Worm (Caenorhabditis elegans) whole organism, L3 larva: ENCODE results near the gene B0035.21.

ENCODE experiments used
- R02D3.7 ChIP-seq: fragments of 150-350 bp; optimal IDR thresholded peaks from 2 replicates; lab custom pipeline; 2014; ENCODE audit warnings: missing biosample characterization, missing genetic modification characterization
- ZK546.5 ChIP-seq: sonication (generic microtip); optimal IDR thresholded peaks from 2 replicates; lab custom pipeline; 2017; ENCODE audit warnings: missing biosample characterization, missing genetic modification characterization
- aly-2 ChIP-seq: fragments of 150-350 bp; optimal IDR thresholded peaks from 2 replicates; lab custom pipeline; 2014; ENCODE audit warnings: missing biosample characterization, missing genetic modification characterization
- ama-1 ChIP-seq: fragments of 150-350 bp; optimal IDR thresholded peaks from 2 replicates; lab custom pipeline; 2018
- ceh-28 ChIP-seq: fragments of 150-350 bp; optimal IDR thresholded peaks from 2 replicates; lab custom pipeline; 2014; ENCODE audit warnings: missing biosample characterization, missing genetic modification reagents, missing genetic modification characterization
- ceh-82 ChIP-seq: fragments of 150-350 bp; optimal IDR thresholded peaks from 2 replicates; lab custom pipeline; 2014; ENCODE audit warnings: missing biosample characterization, missing genetic modification characterization
- ceh-9 ChIP-seq: sonication (generic microtip); optimal IDR thresholded peaks from 2 replicates; lab custom pipeline; 2018; ENCODE audit warnings: missing biosample characterization, missing genetic modification characterization
- egl-27 ChIP-seq: sonication (generic microtip); optimal IDR thresholded peaks from 4 replicates; lab custom pipeline; 2017; ENCODE audit warnings: missing biosample characterization, missing genetic modification reagents, missing genetic modification characterization
- elt-1 ChIP-seq: fragments of 150-350 bp; optimal IDR thresholded peaks from 2 replicates; lab custom pipeline; 2014; ENCODE audit warnings: missing biosample characterization, missing genetic modification characterization
- elt-2 ChIP-seq: sonication (generic microtip); optimal IDR thresholded peaks from 2 replicates; lab custom pipeline; 2016; ENCODE audit warnings: missing genetic modification reagents, mild to moderate bottlenecking, missing genetic modification characterization, missing compliant biosample characterization
- fkh-2 ChIP-seq: fragments of 150-350 bp; optimal IDR thresholded peaks from 2 replicates; lab custom pipeline; 2014; ENCODE audit warnings: missing biosample characterization, missing genetic modification reagents, missing genetic modification characterization
- fos-1 ChIP-seq: fragments of 150-350 bp; optimal IDR thresholded peaks from 2 replicates; lab custom pipeline; 2014; ENCODE audit warnings: missing biosample characterization, missing genetic modification characterization
- jun-1 ChIP-seq: fragments of 150-350 bp; optimal IDR thresholded peaks from 2 replicates; lab custom pipeline; 2014; ENCODE audit warnings: missing biosample characterization, missing genetic modification reagents, missing genetic modification characterization
- lin-15B ChIP-seq: fragments of 150-350 bp; optimal IDR thresholded peaks from 2 replicates; lab custom pipeline; 2014; ENCODE audit warnings: missing biosample characterization, missing genetic modification characterization
- lin-39 ChIP-seq: fragments of 150-350 bp; optimal IDR thresholded peaks from 2 replicates; lab custom pipeline; 2018; ENCODE audit warnings: missing biosample characterization, missing genetic modification reagents, missing genetic modification characterization
- mml-1 ChIP-seq: fragments of 150-350 bp; sonication (generic microtip); optimal IDR thresholded peaks from 3 replicates; lab custom pipeline; 2014; ENCODE audit warnings: missing biosample characterization, missing genetic modification characterization
- nfya-1 ChIP-seq: sonication (generic microtip); optimal IDR thresholded peaks from 2 replicates; lab custom pipeline; 2017; ENCODE audit warnings: missing genetic modification characterization, mild to moderate bottlenecking, missing compliant biosample characterization, antibody characterized with exemption, moderate library complexity; ENCODE audit not compliant: insufficient read depth
- nhr-11 ChIP-seq: fragments of 150-350 bp; optimal IDR thresholded peaks from 2 replicates; lab custom pipeline; 2014; ENCODE audit warnings: missing biosample characterization, missing genetic modification characterization
- nhr-12 ChIP-seq: fragments of 150-350 bp; optimal IDR thresholded peaks from 2 replicates; lab custom pipeline; 2014; ENCODE audit warnings: missing biosample characterization, missing genetic modification characterization
- nhr-23 ChIP-seq: fragments of 150-350 bp; optimal IDR thresholded peaks from 2 replicates; lab custom pipeline; 2014; ENCODE audit warnings: missing biosample characterization, missing genetic modification reagents, missing genetic modification characterization
- nhr-237 ChIP-seq: fragments of 150-350 bp; optimal IDR thresholded peaks from 2 replicates; lab custom pipeline; 2014; ENCODE audit warnings: missing biosample characterization, missing genetic modification characterization
- nhr-25 ChIP-seq: sonication (generic microtip); optimal IDR thresholded peaks from 2 replicates; lab custom pipeline; 2017; ENCODE audit warnings: missing biosample characterization, missing genetic modification characterization
- nhr-28 ChIP-seq: fragments of 150-350 bp; optimal IDR thresholded peaks from 2 replicates; lab custom pipeline; 2014; ENCODE audit warnings: missing biosample characterization, missing genetic modification characterization
- nhr-67 ChIP-seq: fragments of 150-350 bp; optimal IDR thresholded peaks from 2 replicates; lab custom pipeline; 2014; ENCODE audit warnings: missing biosample characterization, missing genetic modification characterization
- nhr-76 ChIP-seq: fragments of 150-350 bp; sonication (generic microtip); optimal IDR thresholded peaks from 5 replicates; lab custom pipeline; 2014; ENCODE audit warnings: missing biosample characterization, missing genetic modification characterization
- nhr-77 ChIP-seq: fragments of 150-350 bp; optimal IDR thresholded peaks from 2 replicates; lab custom pipeline; 2014; ENCODE audit warnings: missing biosample characterization, missing genetic modification characterization
- pha-4 ChIP-seq: fragments of 150-350 bp; optimal IDR thresholded peaks from 2 replicates; lab custom pipeline; 2014; ENCODE audit warnings: missing biosample characterization, missing genetic modification reagents, missing genetic modification characterization
- pqm-1 ChIP-seq: fragments of 150-350 bp; optimal IDR thresholded peaks from 2 replicates; lab custom pipeline; 2017; ENCODE audit warnings: missing biosample characterization, missing genetic modification characterization, inconsistent platforms
- skn-1 ChIP-seq: fragments of 150-350 bp; optimal IDR thresholded peaks from 2 replicates; lab custom pipeline; 2014; ENCODE audit warnings: missing biosample characterization, missing genetic modification characterization
- tbx-2 ChIP-seq: sonication (generic microtip); optimal IDR thresholded peaks from 2 replicates; lab custom pipeline; 2016; ENCODE audit warnings: mild to moderate bottlenecking, missing genetic modification characterization, missing compliant biosample characterization
- unc-62 ChIP-seq: fragments of 150-350 bp; sonication (generic microtip); optimal IDR thresholded peaks from 4 replicates; lab custom pipeline; 2014; ENCODE audit warnings: missing biosample characterization, missing genetic modification reagents, missing genetic modification characterization
- ztf-11 ChIP-seq: fragments of 150-350 bp; optimal IDR thresholded peaks from 2 replicates; lab custom pipeline; 2014; ENCODE audit warnings: missing biosample characterization, missing genetic modification characterization
- ztf-4 ChIP-seq: fragments of 150-350 bp; optimal IDR thresholded peaks from 2 replicates; lab custom pipeline; 2014; ENCODE audit warnings: missing biosample characterization, missing genetic modification characterization

The B0035.21 gene

ce11 chrIV:11340735-11341443 is 13.8 kb downstream of the B0035.21 start:
- TF ChIP-seq aly-2 (no peak), lin-39 (tag; lab: Kevin White, UChicago) (no peak), ceh-9 (no peak), unc-62 (GFP tag; lab: Kevin White, UChicago) (no peak), fkh-2 (no peak), nhr-12 (no peak), mml-1 (tag; lab: Kevin White, UChicago) (no peak), nhr-77 (tag; lab: Kevin White, UChicago) (no peak), nhr-237 (tag; lab: Kevin White, UChicago) (no peak), ama-1 (no peak), nhr-23 (tag; lab: Kevin White, UChicago) (no peak), ztf-11 (tag; lab: Kevin White, UChicago) (no peak), nhr-11 (tag; lab: Kevin White, UChicago) (no peak), fos-1 (tag; lab: Kevin White, UChicago) (no peak), ceh-82 (no peak)

- TF ChIP-seq skn-1 (no peak), R02D3.7 (tag; lab: Kevin White, UChicago) (no peak), pqm-1 (tag; lab: Kevin White, UChicago) (no peak), ama-1 (no peak), nhr-25 (no peak), nhr-77 (tag; lab: Kevin White, UChicago) (no peak), nhr-76 (tag; lab: Kevin White, UChicago) (no peak), ZK546.5 (tag; lab: Kevin White, UChicago) (no peak), pha-4 (no peak), nhr-28 (tag; lab: Kevin White, UChicago) (no peak), elt-2 (no peak), nhr-237 (tag; lab: Kevin White, UChicago) (no peak), elt-1 (tag; lab: Kevin White, UChicago) (no peak), nhr-67 (tag; lab: Kevin White, UChicago) (no peak), ztf-4 (tag; lab: Kevin White, UChicago) (no peak), egl-27 (no peak), unc-62 (GFP tag; lab: Kevin White, UChicago) (no peak)
These were observed 17.2 kb downstream of the B0035.21 start for ce11 chrIV:11344288-11344687.

- no peak for TF ChIP-seq pha-4
- TF ChIP-seq fkh-2: no peak
- peak; percentile 7 for TF ChIP-seq nfya-1
- TF ChIP-seq elt-1 (tag; lab: Kevin White, UChicago): peak; percentile 43
These were observed 20.2 kb downstream of the B0035.21 start for ce11 chrIV:11347275-11347674.

ce11 chrIV:11348822-11349221 is 21.8 kb downstream of the B0035.21 start:
- TF ChIP-seq ceh-28 (tag; lab: Kevin White, UChicago): no peak
- TF ChIP-seq lin-39 (tag; lab: Kevin White, UChicago): peak; percentile 69
- TF ChIP-seq, all 47 proteins: peak for 1

- no peak for TF ChIP-seq unc-62 (GFP tag; lab: Kevin White, UChicago)
- TF ChIP-seq skn-1: no peak
- no peak for TF ChIP-seq ceh-82
- TF ChIP-seq lin-39 (tag; lab: Kevin White, UChicago): peak; percentile 62
- peak; percentile 41 for TF ChIP-seq nfya-1
These were observed 22.7 kb downstream of the B0035.21 start for ce11 chrIV:11349747-11350146.

- peak; percentile 29 for TF ChIP-seq lin-39 (tag; lab: Kevin White, UChicago)
- TF ChIP-seq nfya-1: peak; percentile 13
- no peak for TF ChIP-seq tbx-2
These were observed 23.7 kb downstream of the B0035.21 start for ce11 chrIV:11350809-11351208.

- TF ChIP-seq nhr-67 (tag; lab: Kevin White, UChicago) (no peak), nhr-28 (tag; lab: Kevin White, UChicago) (no peak), lin-15B (tag; lab: Kevin White, UChicago) (no peak), nhr-76 (tag; lab: Kevin White, UChicago) (no peak), ceh-82 (no peak), aly-2 (no peak), ama-1 (no peak), unc-62 (GFP tag; lab: Kevin White, UChicago) (no peak), jun-1 (tag; lab: Kevin White, UChicago) (no peak), fkh-2 (no peak)
These were observed 24.5 kb downstream of the B0035.21 start for ce11 chrIV:11351563-11351962.
